Worm (Caenorhabditis elegans) whole organism, L1 larva: ENCODE data around the gene C03E10.1.

Source experiments
- C16A3.4 ChIP-seq: fragments of 150-350 bp; optimal IDR thresholded peaks from 2 replicates; lab custom pipeline; 2014; ENCODE audit warnings: missing biosample characterization, missing genetic modification characterization
- C34B4.2 ChIP-seq: sonication (generic microtip); optimal IDR thresholded peaks from 2 replicates; lab custom pipeline; 2017; ENCODE audit warnings: mild to moderate bottlenecking, missing genetic modification characterization, missing compliant biosample characterization
- F16B12.6 ChIP-seq: fragments of 150-350 bp; optimal IDR thresholded peaks from 2 replicates; lab custom pipeline; 2014; ENCODE audit warnings: missing biosample characterization, missing genetic modification characterization
- blmp-1 ChIP-seq: fragments of 150-350 bp; optimal IDR thresholded peaks from 2 replicates; lab custom pipeline; 2014; ENCODE audit warnings: missing biosample characterization, missing genetic modification characterization
- ceh-63 ChIP-seq: fragments of 200-800 bp; sonication (Bioruptor generic); optimal IDR thresholded peaks from 2 replicates; lab custom pipeline; 2018; ENCODE audit warnings: mild to moderate bottlenecking, missing genetic modification characterization, missing compliant biosample characterization
- ceh-82 ChIP-seq, 3 experiments: fragments of 150-350 bp in 1 of 3; sonication (generic microtip) in 2 of 3; optimal IDR thresholded peaks; 2 replicates each; lab custom pipeline; 2014 to 2017; ENCODE audit warnings: missing biosample characterization in 3 of 3, missing genetic modification characterization in 3 of 3
- ces-1 ChIP-seq: fragments of 150-350 bp; optimal IDR thresholded peaks from 2 replicates; lab custom pipeline; 2014; ENCODE audit warnings: missing biosample characterization, missing genetic modification reagents, missing genetic modification characterization
- dpl-1 ChIP-seq, 3 experiments: fragments of 150-350 bp in 2 of 3; sonication (generic microtip) in 1 of 3; optimal IDR thresholded peaks; 2 replicates each; lab custom pipeline; 2014 to 2017; ENCODE audit warnings: missing biosample characterization in 3 of 3, missing genetic modification characterization in 3 of 3, missing genetic modification reagents in 3 of 3
- efl-1 ChIP-seq, 4 experiments: fragments of 150-350 bp; optimal IDR thresholded peaks in 3 of 4; peaks in 1 of 4; 1 replicate in 1 of 4; 2 replicates in 3 of 4; lab custom pipeline; 2014; ENCODE audit warnings: missing biosample characterization in 2 of 4, missing genetic modification characterization in 2 of 4, missing genetic modification reagents in 2 of 4
- elt-2 ChIP-seq: sonication (generic microtip); optimal IDR thresholded peaks from 2 replicates; lab custom pipeline; 2016; ENCODE audit warnings: missing genetic modification characterization, mild to moderate bottlenecking, inconsistent platforms, missing compliant biosample characterization, missing genetic modification reagents
- elt-3 ChIP-seq, 6 experiments: fragments of 150-350 bp in 1 of 6; sonication (generic microtip); optimal IDR thresholded peaks; 2 replicates each; lab custom pipeline; 2017 to 2018; ENCODE audit warnings: missing biosample characterization in 6 of 6, missing genetic modification characterization in 6 of 6, inconsistent platforms in 1 of 6
- fkh-10 ChIP-seq: sonication (generic microtip); optimal IDR thresholded peaks from 2 replicates; lab custom pipeline; 2017; ENCODE audit warnings: missing biosample characterization, missing genetic modification reagents, missing genetic modification characterization
- fkh-4 ChIP-seq: sonication (generic microtip); optimal IDR thresholded peaks from 2 replicates; lab custom pipeline; 2016; ENCODE audit warnings: missing compliant biosample characterization, missing genetic modification characterization, borderline replicate concordance
- fkh-8 ChIP-seq: sonication (generic microtip); optimal IDR thresholded peaks from 2 replicates; lab custom pipeline; 2016; ENCODE audit warnings: mild to moderate bottlenecking, missing genetic modification characterization, missing compliant biosample characterization
- fos-1 ChIP-seq: fragments of 150-350 bp; optimal IDR thresholded peaks from 2 replicates; lab custom pipeline; 2014; ENCODE audit warnings: missing biosample characterization, missing genetic modification characterization
- irx-1 ChIP-seq: sonication (generic microtip); optimal IDR thresholded peaks from 2 replicates; lab custom pipeline; 2016; ENCODE audit warnings: missing genetic modification characterization, missing compliant biosample characterization
- lin-14 ChIP-seq: fragments of 200-800 bp; sonication (Bioruptor generic); optimal IDR thresholded peaks from 2 replicates; lab custom pipeline; 2018; ENCODE audit warnings: mild to moderate bottlenecking, missing genetic modification characterization, moderate library complexity, missing compliant biosample characterization
- lin-39 ChIP-seq: fragments of 150-350 bp; optimal IDR thresholded peaks from 2 replicates; lab custom pipeline; 2014; ENCODE audit warnings: missing biosample characterization, missing genetic modification reagents, missing genetic modification characterization
- mep-1 ChIP-seq: fragments of 150-350 bp; optimal IDR thresholded peaks from 2 replicates; lab custom pipeline; 2014; ENCODE audit warnings: missing biosample characterization, missing genetic modification characterization
- nhr-12 ChIP-seq: sonication (generic microtip); optimal IDR thresholded peaks from 2 replicates; lab custom pipeline; 2017; ENCODE audit warnings: missing biosample characterization, missing genetic modification characterization
- nhr-20 ChIP-seq: sonication (generic microtip); optimal IDR thresholded peaks from 2 replicates; lab custom pipeline; 2016; ENCODE audit warnings: mild to moderate bottlenecking, missing genetic modification characterization, missing compliant biosample characterization
- nhr-47 ChIP-seq: sonication (generic microtip); optimal IDR thresholded peaks from 2 replicates; lab custom pipeline; 2016; ENCODE audit warnings: mild to moderate bottlenecking, missing genetic modification characterization, moderate library complexity, missing compliant biosample characterization
- nhr-76 ChIP-seq: sonication (generic microtip); optimal IDR thresholded peaks from 2 replicates; lab custom pipeline; 2017; ENCODE audit warnings: missing biosample characterization, missing genetic modification characterization
- pag-3 ChIP-seq: sonication (generic microtip); optimal IDR thresholded peaks from 2 replicates; lab custom pipeline; 2017; ENCODE audit warnings: missing genetic modification characterization, mild to moderate bottlenecking, missing compliant biosample characterization, antibody characterized with exemption, borderline replicate concordance; ENCODE audit not compliant: insufficient read depth
- pax-3 ChIP-seq: fragments of 200-800 bp; sonication (Bioruptor generic); optimal IDR thresholded peaks from 2 replicates; lab custom pipeline; 2018; ENCODE audit warnings: mild to moderate bottlenecking, missing genetic modification characterization, moderate library complexity, missing compliant biosample characterization
- skn-1 ChIP-seq: fragments of 150-350 bp; optimal IDR thresholded peaks from 2 replicates; lab custom pipeline; 2014; ENCODE audit warnings: missing biosample characterization, missing genetic modification characterization
- snu-23 ChIP-seq: sonication (generic microtip); optimal IDR thresholded peaks from 2 replicates; lab custom pipeline; 2016; ENCODE audit warnings: missing genetic modification characterization, missing compliant biosample characterization
- sox-4 ChIP-seq: sonication (generic microtip); optimal IDR thresholded peaks from 2 replicates; lab custom pipeline; 2016; ENCODE audit warnings: missing genetic modification characterization, missing compliant biosample characterization
- sup-37 ChIP-seq: fragments of 200-800 bp; sonication (Bioruptor generic); optimal IDR thresholded peaks from 2 replicates; lab custom pipeline; 2018; ENCODE audit warnings: mild to moderate bottlenecking, missing genetic modification characterization, missing compliant biosample characterization
- swsn-7 ChIP-seq: sonication (generic microtip); optimal IDR thresholded peaks from 2 replicates; lab custom pipeline; 2016; ENCODE audit warnings: missing genetic modification characterization, missing compliant biosample characterization
- tlp-1 ChIP-seq: fragments of 150-350 bp; optimal IDR thresholded peaks from 2 replicates; lab custom pipeline; 2014; ENCODE audit warnings: missing biosample characterization, missing genetic modification characterization
- unc-86 ChIP-seq: sonication (generic microtip); optimal IDR thresholded peaks from 2 replicates; lab custom pipeline; 2016; ENCODE audit warnings: missing genetic modification characterization, missing compliant biosample characterization
- unc-98 ChIP-seq: fragments of 200-800 bp; sonication (Bioruptor generic); IDR thresholded peaks from 2 replicates; pipeline ENCODE4 v1.3.6; 2022; ENCODE audit warnings: missing genetic modification characterization, missing compliant biosample characterization
- vab-15 ChIP-seq: sonication (generic microtip); optimal IDR thresholded peaks from 2 replicates; lab custom pipeline; 2017; ENCODE audit warnings: missing genotype, mild to moderate bottlenecking, missing genetic modification characterization, missing compliant biosample characterization
- zag-1 ChIP-seq: fragments of 150-350 bp; optimal IDR thresholded peaks from 2 replicates; lab custom pipeline; 2014; ENCODE audit warnings: missing biosample characterization, missing genetic modification characterization

The C03E10.1 gene

ce11 chrV:11326914-11327367, 36.0 kb downstream of the C03E10.1 start, which contains the start of gene tmed-10 (continued):
- TF ChIP-seq nhr-20 (peak; percentile 80), fkh-8 (tag; lab: Kevin White, UChicago) (peak; percentile 53), nhr-12 (tag; lab: Kevin White, UChicago) (no peak), snu-23 (GFP tag; lab: Kevin White, UChicago) (peak; percentile 84), lin-39 (tag; lab: Kevin White, UChicago) (no peak), sox-4 (tag; lab: Kevin White, UChicago) (no peak), swsn-7 (tag; lab: Kevin White, UChicago) (peak; percentile 70), ceh-63 (no peak), tlp-1 (no peak), dpl-1 (GFP tag; optimal IDR thresholded peaks at IDR 0.05; lab: Kevin White, UChicago) (peak; percentile 44 to 64 (median 59)), pax-3 (no peak), efl-1 (optimal IDR thresholded peaks at IDR 0.05; lab: Kevin White, UChicago) (peak; percentile 59 to 68), efl-1 (GFP tag; optimal IDR thresholded peaks at IDR 0.05 in 1 of 2; lab: Kevin White, UChicago) (peak; percentile 55 to 95)

ce11 chrV:11329100-11329499, 38.1 kb downstream of the C03E10.1 start, which contains the start of gene F47G9.6:
Gene F47G9.6 (plus strand): TSS chrV:11329400.
- no peak for TF ChIP-seq C34B4.2 (tag; lab: Kevin White, UChicago)
- no peak for TF ChIP-seq pag-3
- no peak for TF ChIP-seq zag-1
- no peak for TF ChIP-seq fos-1
- TF ChIP-seq ces-1, result no peak
- no peak for TF ChIP-seq irx-1 (tag; lab: Kevin White, UChicago)
- no peak for TF ChIP-seq vab-15 (tag; lab: Kevin White, UChicago)
- no peak for TF ChIP-seq mep-1 (tag; lab: Kevin White, UChicago)
- no peak for TF ChIP-seq elt-3 (tag; optimal IDR thresholded peaks at IDR 0.05; lab: Kevin White, UChicago)
- TF ChIP-seq F16B12.6 (tag; lab: Kevin White, UChicago), result no peak
- TF ChIP-seq unc-86, result no peak
- no peak for TF ChIP-seq C16A3.4 (tag; lab: Kevin White, UChicago)
- TF ChIP-seq nhr-76, result no peak

- TF ChIP-seq efl-1 (optimal IDR thresholded peaks at IDR 0.05; lab: Kevin White, UChicago) (no peak), efl-1 (GFP tag; optimal IDR thresholded peaks at IDR 0.05 in 1 of 2; lab: Kevin White, UChicago) (peak in 1 of 2 experiments; percentile 62), sup-37 (no peak)
- TF ChIP-seq, all 84 proteins: peak for 1
Observed at ce11 chrV:11334193-11334592, 43.2 kb downstream of the C03E10.1 start, which contains the start of gene T02E9.6. Gene T02E9.6 (minus strand): TSS chrV:11334293.

- TF ChIP-seq fos-1 (no peak), unc-98 (GFP tag; lab: Robert Waterston, UW) (no peak), fkh-4 (tag; lab: Kevin White, UChicago) (no peak), blmp-1 (no peak), lin-14 (no peak), elt-2 (tag; lab: Kevin White, UChicago) (no peak), nhr-47 (no peak), skn-1 (tag; lab: Kevin White, UChicago) (no peak), irx-1 (tag; lab: Kevin White, UChicago) (no peak), pax-3 (no peak)
Observed at ce11 chrV:11335757-11336418, 44.9 kb downstream of the C03E10.1 start.

- TF ChIP-seq fkh-10 (peak; percentile 58), lin-14 (peak; percentile 25), mep-1 (tag; lab: Kevin White, UChicago) (no peak), ceh-82 (tag; optimal IDR thresholded peaks at IDR 0.05; lab: Kevin White, UChicago) (peak in 1 of 3 experiments; percentile 21)
Observed at ce11 chrV:11336877-11337276, 45.9 kb downstream of the C03E10.1 start.
